Worm (Caenorhabditis elegans): ENCODE results near the gene frpr-11.

ce11 chrV:8905656-8906055 is 1.3 kb upstream of the frpr-11 start:
- no peak for TF ChIP-seq snpc-4 (GFP tag; optimal IDR thresholded peaks at IDR 0.05)
- TF ChIP-seq snpc-4 (tag; optimal IDR thresholded peaks at IDR 0.05): no peak
- TF ChIP-seq K11D2.4 (GFP tag; IDR thresholded peaks at IDR 0.05): no peak
- TF ChIP-seq cebp-2 (GFP tag; IDR thresholded peaks at IDR 0.05): no peak
- no peak for TF ChIP-seq madf-10 (tag; optimal IDR thresholded peaks at IDR 0.05)
- no peak for TF ChIP-seq Y95B8A.8 (GFP tag; IDR thresholded peaks at IDR 0.05)
- TF ChIP-seq pha-4 (tag; optimal IDR thresholded peaks at IDR 0.05): no peak
- TF ChIP-seq ccch-3 (GFP tag; optimal IDR thresholded peaks at IDR 0.05): no peak

Data from whole organism, young adult.